Fruit fly (Drosophila melanogaster): ENCODE measurements around the gene CG43295.

DNA sequence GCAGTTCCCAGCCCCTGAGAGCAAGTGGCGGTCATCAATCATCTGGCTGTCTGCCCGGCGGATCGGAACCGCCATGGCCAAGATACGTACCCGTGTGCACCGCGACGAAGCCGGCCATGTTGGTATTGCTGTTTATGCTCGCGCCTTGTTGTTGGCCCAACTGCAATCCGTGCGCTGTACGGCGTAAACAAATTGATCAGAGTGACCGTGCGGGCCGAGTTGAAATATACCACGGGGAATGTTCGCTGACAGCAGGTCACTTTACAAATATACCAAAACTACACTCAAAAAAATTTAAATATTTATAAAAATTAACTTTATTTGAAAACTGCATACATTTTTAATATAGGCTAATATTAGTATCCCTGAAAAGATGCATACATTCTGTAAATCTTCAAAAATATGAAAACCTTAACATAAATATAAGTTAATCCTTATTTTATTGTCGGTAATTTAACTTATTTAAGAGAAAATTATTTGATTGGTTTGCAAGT is 18.3 kb upstream of the CG43295 start, which contains the start of gene Tasp1:
- no peak for TF ChIP-seq cic (GFP tag; optimal IDR thresholded peaks at IDR 0.05)
- TF ChIP-seq CG12768 (GFP tag; optimal IDR thresholded peaks at IDR 0.05) = no peak
- TF ChIP-seq Hr96 (GFP tag; optimal IDR thresholded peaks at IDR 0.05) = no peak
- no peak for TF ChIP-seq toe (GFP tag; optimal IDR thresholded peaks at IDR 0.05)
- no peak for TF ChIP-seq kay (GFP tag; ENCODE audit: borderline replicate concordance)
- no peak for TF ChIP-seq CG7045 (GFP tag; optimal IDR thresholded peaks at IDR 0.05)
- no peak for TF ChIP-seq Crg-1 (GFP tag; optimal IDR thresholded peaks at IDR 0.05)
- no peak for TF ChIP-seq CG1620 (GFP tag; optimal IDR thresholded peaks at IDR 0.05)
- TF ChIP-seq cnc (optimal IDR thresholded peaks at IDR 0.05) = no peak
- TF ChIP-seq CG7101 (tag; optimal IDR thresholded peaks at IDR 0.05) = peak; percentile 59
- no peak for TF ChIP-seq ovo (GFP tag; optimal IDR thresholded peaks at IDR 0.05)
- TF ChIP-seq Clk (GFP tag; optimal IDR thresholded peaks at IDR 0.05) = no peak
- no peak for TF ChIP-seq CG5204 (GFP tag; optimal IDR thresholded peaks at IDR 0.05)
- peak; percentile 44 for TF ChIP-seq CG14711 (tag; optimal IDR thresholded peaks at IDR 0.05)
